Worm (Caenorhabditis elegans) whole organism, L1 larva: ENCODE data around the gene C39B10.4.

Experiments
- C04F5.9 ChIP-seq: sonication (generic microtip); optimal IDR thresholded peaks from 2 replicates; lab custom pipeline; 2016; ENCODE audit warnings: missing genetic modification characterization, missing compliant biosample characterization
- aha-1 ChIP-seq: fragments of 150-350 bp; optimal IDR thresholded peaks from 2 replicates; lab custom pipeline; 2014; ENCODE audit warnings: missing biosample characterization, missing genetic modification characterization
- alr-1 ChIP-seq: fragments of 200-800 bp; sonication (Bioruptor generic); optimal IDR thresholded peaks from 2 replicates; lab custom pipeline; 2018; ENCODE audit warnings: borderline replicate concordance, mild to moderate bottlenecking, missing genetic modification characterization, missing compliant biosample characterization
- ama-1 ChIP-seq: fragments of 150-350 bp; optimal IDR thresholded peaks from 2 replicates; lab custom pipeline; 2014
- ceh-63 ChIP-seq: fragments of 200-800 bp; sonication (Bioruptor generic); optimal IDR thresholded peaks from 2 replicates; lab custom pipeline; 2018; ENCODE audit warnings: mild to moderate bottlenecking, missing genetic modification characterization, missing compliant biosample characterization
- ceh-82 ChIP-seq, 3 experiments: fragments of 150-350 bp in 1 of 3; sonication (generic microtip) in 2 of 3; optimal IDR thresholded peaks; 2 replicates each; lab custom pipeline; 2014 to 2017; ENCODE audit warnings: missing biosample characterization in 3 of 3, missing genetic modification characterization in 3 of 3
- ceh-90 ChIP-seq: sonication (generic microtip); optimal IDR thresholded peaks from 2 replicates; lab custom pipeline; 2016; ENCODE audit warnings: missing genetic modification characterization, missing compliant biosample characterization
- efl-1 ChIP-seq, 4 experiments: fragments of 150-350 bp; optimal IDR thresholded peaks in 3 of 4; peaks in 1 of 4; 1 replicate in 1 of 4; 2 replicates in 3 of 4; lab custom pipeline; 2014; ENCODE audit warnings: missing biosample characterization in 2 of 4, missing genetic modification characterization in 2 of 4, missing genetic modification reagents in 2 of 4
- fkh-4 ChIP-seq: sonication (generic microtip); optimal IDR thresholded peaks from 2 replicates; lab custom pipeline; 2016; ENCODE audit warnings: missing compliant biosample characterization, missing genetic modification characterization, borderline replicate concordance
- grh-1 ChIP-seq: fragments of 200-800 bp; sonication (Bioruptor generic); IDR thresholded peaks from 2 replicates; pipeline ENCODE4 v1.3.6; 2022; ENCODE audit warnings: missing genetic modification reagents, missing genetic modification characterization, missing compliant biosample characterization
- hlh-17 ChIP-seq: fragments of 200-800 bp; sonication (Bioruptor generic); optimal IDR thresholded peaks from 2 replicates; lab custom pipeline; 2018; ENCODE audit warnings: missing genetic modification characterization, mild to moderate bottlenecking, missing compliant biosample characterization, moderate library complexity, borderline replicate concordance
- hlh-4 ChIP-seq: sonication (generic microtip); optimal IDR thresholded peaks from 2 replicates; lab custom pipeline; 2016; ENCODE audit warnings: mild to moderate bottlenecking, missing genetic modification characterization, missing compliant biosample characterization
- jun-1 ChIP-seq: fragments of 150-350 bp; optimal IDR thresholded peaks from 2 replicates; lab custom pipeline; 2014; ENCODE audit warnings: missing biosample characterization, missing genetic modification reagents, missing genetic modification characterization
- lin-14 ChIP-seq: fragments of 200-800 bp; sonication (Bioruptor generic); optimal IDR thresholded peaks from 2 replicates; lab custom pipeline; 2018; ENCODE audit warnings: mild to moderate bottlenecking, missing genetic modification characterization, moderate library complexity, missing compliant biosample characterization
- lin-15B ChIP-seq: fragments of 150-350 bp; sonication (generic microtip); optimal IDR thresholded peaks from 3 replicates; lab custom pipeline; 2014; ENCODE audit warnings: missing biosample characterization, missing genetic modification characterization
- lin-39 ChIP-seq: fragments of 150-350 bp; optimal IDR thresholded peaks from 2 replicates; lab custom pipeline; 2014; ENCODE audit warnings: missing biosample characterization, missing genetic modification reagents, missing genetic modification characterization
- lir-3 ChIP-seq: sonication (generic microtip); optimal IDR thresholded peaks from 2 replicates; lab custom pipeline; 2016; ENCODE audit warnings: mild to moderate bottlenecking, missing genetic modification characterization, moderate library complexity, missing compliant biosample characterization; ENCODE audit not compliant: poor library complexity
- lsy-2 ChIP-seq, 2 experiments: fragments of 150-350 bp; optimal IDR thresholded peaks; 2 replicates each; lab custom pipeline; 2014; ENCODE audit warnings: missing biosample characterization in 2 of 2, missing genetic modification characterization in 2 of 2
- mef-2 ChIP-seq: fragments of 150-350 bp; optimal IDR thresholded peaks from 2 replicates; lab custom pipeline; 2014; ENCODE audit warnings: missing biosample characterization, missing genetic modification characterization
- mep-1 ChIP-seq: fragments of 150-350 bp; optimal IDR thresholded peaks from 2 replicates; lab custom pipeline; 2014; ENCODE audit warnings: missing biosample characterization, missing genetic modification characterization
- nhr-12 ChIP-seq: sonication (generic microtip); optimal IDR thresholded peaks from 2 replicates; lab custom pipeline; 2017; ENCODE audit warnings: missing biosample characterization, missing genetic modification characterization
- nhr-237 ChIP-seq: fragments of 150-350 bp; optimal IDR thresholded peaks from 2 replicates; lab custom pipeline; 2014; ENCODE audit warnings: missing biosample characterization, missing genetic modification characterization
- nhr-71 ChIP-seq: sonication (generic microtip); optimal IDR thresholded peaks from 2 replicates; lab custom pipeline; 2016; ENCODE audit warnings: mild to moderate bottlenecking, missing genetic modification characterization, moderate library complexity, missing compliant biosample characterization
- nhr-84 ChIP-seq: sonication (generic microtip); optimal IDR thresholded peaks from 2 replicates; lab custom pipeline; 2017; ENCODE audit warnings: missing biosample characterization, missing genetic modification characterization
- nhr-85 ChIP-seq: sonication (generic microtip); peaks from one replicate; lab custom pipeline; 2016; ENCODE audit warnings: missing genetic modification characterization, inconsistent platforms, missing compliant biosample characterization
- nhr-90 ChIP-seq: sonication (generic microtip); optimal IDR thresholded peaks from 2 replicates; lab custom pipeline; 2016; ENCODE audit warnings: mild to moderate bottlenecking, missing genetic modification characterization, missing compliant biosample characterization; ENCODE audit not compliant: poor library complexity
- pqm-1 ChIP-seq: sonication (generic microtip); optimal IDR thresholded peaks from 3 replicates; lab custom pipeline; 2017; ENCODE audit warnings: missing biosample characterization, missing genetic modification characterization
- rnt-1 ChIP-seq: sonication (generic microtip); optimal IDR thresholded peaks from 2 replicates; lab custom pipeline; 2016; ENCODE audit warnings: mild to moderate bottlenecking, missing genetic modification characterization, moderate library complexity, missing compliant biosample characterization
- snu-23 ChIP-seq: sonication (generic microtip); optimal IDR thresholded peaks from 2 replicates; lab custom pipeline; 2016; ENCODE audit warnings: missing genetic modification characterization, missing compliant biosample characterization
- sox-4 ChIP-seq: sonication (generic microtip); optimal IDR thresholded peaks from 2 replicates; lab custom pipeline; 2016; ENCODE audit warnings: missing genetic modification characterization, missing compliant biosample characterization
- sptf-1 ChIP-seq: fragments of 150-350 bp; optimal IDR thresholded peaks from 2 replicates; lab custom pipeline; 2014; ENCODE audit warnings: missing biosample characterization, missing genetic modification characterization
- tbx-2 ChIP-seq: sonication (generic microtip); optimal IDR thresholded peaks from 2 replicates; lab custom pipeline; 2016; ENCODE audit warnings: missing genetic modification characterization, missing compliant biosample characterization
- tlp-1 ChIP-seq: fragments of 150-350 bp; optimal IDR thresholded peaks from 2 replicates; lab custom pipeline; 2014; ENCODE audit warnings: missing biosample characterization, missing genetic modification characterization
- unc-62 ChIP-seq: fragments of 150-350 bp; optimal IDR thresholded peaks from 2 replicates; lab custom pipeline; 2014; ENCODE audit warnings: missing biosample characterization, missing genetic modification reagents, missing genetic modification characterization
- zag-1 ChIP-seq: fragments of 150-350 bp; optimal IDR thresholded peaks from 2 replicates; lab custom pipeline; 2014; ENCODE audit warnings: missing biosample characterization, missing genetic modification characterization
- ztf-11 ChIP-seq, 2 experiments: sonication (generic microtip); optimal IDR thresholded peaks; 2 replicates each; lab custom pipeline; 2016 to 2017; ENCODE audit warnings: missing genetic modification characterization in 2 of 2, missing biosample characterization in 1 of 2, missing compliant biosample characterization in 1 of 2
- ztf-4 ChIP-seq: fragments of 150-350 bp; optimal IDR thresholded peaks from 2 replicates; lab custom pipeline; 2014; ENCODE audit warnings: missing biosample characterization, missing genetic modification characterization

Gene C39B10.4

DNA sequence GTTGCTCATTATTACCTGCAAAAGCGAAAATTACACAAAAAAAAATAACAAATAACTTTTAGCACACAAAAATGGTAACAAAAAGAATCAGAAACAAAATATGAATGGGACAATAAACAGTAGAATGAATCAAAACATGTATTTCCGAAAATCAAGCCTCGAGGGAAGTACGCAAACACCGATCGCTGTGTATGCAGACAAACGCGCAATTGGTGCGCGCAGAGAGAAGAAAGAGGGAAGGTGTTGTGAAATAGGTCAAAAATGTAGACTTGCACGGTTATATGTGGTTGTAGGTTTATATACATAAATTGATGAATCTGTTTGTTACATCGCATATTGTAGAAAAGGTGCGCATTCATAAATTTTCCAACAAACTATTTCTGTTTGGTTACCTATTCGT lies 25.1 kb upstream of the C39B10.4 start, which contains the start of gene cdk-11.2 (continued):
- peak; percentile 43 for TF ChIP-seq nhr-90
- no peak for TF ChIP-seq mef-2 (tag; lab: Kevin White, UChicago)
- no peak for TF ChIP-seq ztf-4 (tag; lab: Kevin White, UChicago)
- TF ChIP-seq hlh-4 (tag; lab: Kevin White, UChicago), result no peak
- peak; percentile 61 for TF ChIP-seq nhr-85 (tag; lab: Kevin White, UChicago)
- TF ChIP-seq lin-15B (tag; lab: Kevin White, UChicago), result no peak
- peak; percentile 79 for TF ChIP-seq lin-14
- no peak for TF ChIP-seq tlp-1 (tag; lab: Kevin White, UChicago)
- no peak for TF ChIP-seq aha-1
- no peak for TF ChIP-seq zag-1 (tag; lab: Kevin White, UChicago)
- peak; percentile 47 to 74 for TF ChIP-seq lsy-2 (tag; optimal IDR thresholded peaks at IDR 0.05; lab: Kevin White, UChicago)
- TF ChIP-seq nhr-12 (tag; lab: Kevin White, UChicago), result no peak
- TF ChIP-seq alr-1 (tag; lab: Kevin White, UChicago), result no peak
- TF ChIP-seq ceh-90 (tag; lab: Kevin White, UChicago), result no peak
- no peak for TF ChIP-seq ama-1 (lab: Kevin White, UChicago)
- TF ChIP-seq nhr-84, result no peak
- peak; percentile 48 to 85 (median 53) for TF ChIP-seq ceh-82 (tag; optimal IDR thresholded peaks at IDR 0.05; lab: Kevin White, UChicago)
- TF ChIP-seq hlh-17, result no peak
- no peak for TF ChIP-seq sptf-1 (tag; lab: Kevin White, UChicago)
- TF ChIP-seq rnt-1 (tag; lab: Kevin White, UChicago), result peak; percentile 50
- TF ChIP-seq tbx-2, result peak; percentile 9
- TF ChIP-seq sox-4 (tag; lab: Kevin White, UChicago), result no peak
- TF ChIP-seq grh-1 (GFP tag; lab: Robert Waterston, UW), result no peak; the same call in 1 of the 2 replicates
- no peak for TF ChIP-seq nhr-237 (tag; lab: Kevin White, UChicago)
- peak; percentile 70 for TF ChIP-seq nhr-71 (tag; lab: Kevin White, UChicago)
- TF ChIP-seq, all 84 proteins: peak for 34

DNA sequence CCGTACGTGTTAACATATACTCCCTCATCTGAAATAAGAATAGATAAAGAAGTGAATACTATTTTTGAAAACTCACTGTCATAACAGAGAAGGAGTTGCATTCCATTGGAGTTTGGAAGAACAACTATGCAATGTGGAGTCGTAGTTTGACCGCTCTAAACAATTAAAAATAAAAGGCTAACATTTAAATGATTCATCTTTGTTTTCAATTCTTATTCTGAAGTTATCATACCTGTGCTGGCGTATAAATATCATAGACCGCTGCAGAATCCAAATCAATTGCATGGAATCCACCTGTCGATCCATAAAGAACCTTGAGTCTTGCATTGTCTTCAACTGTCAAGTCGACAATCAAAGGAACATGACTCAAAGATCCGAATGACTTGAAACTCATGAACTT lies 22.1 kb upstream of the C39B10.4 start:
- TF ChIP-seq nhr-85 (tag; lab: Kevin White, UChicago) (peak; percentile 30), snu-23 (no peak)
- TF ChIP-seq, all 84 proteins: peak for 1

DNA sequence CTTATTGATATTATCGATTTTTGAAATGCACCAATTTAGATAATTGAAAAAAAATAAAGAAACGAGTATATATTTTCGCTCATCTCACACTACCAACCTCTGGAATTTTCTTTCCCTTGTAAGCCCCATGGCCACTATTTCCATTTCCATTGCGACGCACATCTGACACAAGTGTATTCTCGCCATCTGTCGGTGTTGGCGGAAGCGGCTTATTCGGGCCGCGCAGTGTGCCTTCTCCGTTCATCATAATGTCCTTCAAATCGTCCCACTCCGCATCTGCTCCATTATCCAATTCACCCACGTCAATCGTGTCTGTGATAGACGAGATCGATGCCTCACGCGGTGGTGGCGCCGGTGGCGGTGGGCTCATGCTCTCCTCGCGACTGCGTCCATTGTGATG lies 20.1 kb upstream of the C39B10.4 start:
- TF ChIP-seq ztf-11 (tag; optimal IDR thresholded peaks at IDR 0.05; lab: Kevin White, UChicago), result peak in 1 of 2 experiments; percentile 48
- TF ChIP-seq lin-15B (tag; lab: Kevin White, UChicago), result no peak
- no peak for TF ChIP-seq efl-1 (optimal IDR thresholded peaks at IDR 0.05; lab: Kevin White, UChicago)
- TF ChIP-seq efl-1 (GFP tag; optimal IDR thresholded peaks at IDR 0.05 in 1 of 2; lab: Kevin White, UChicago), result peak in 1 of 2 experiments; percentile 41

DNA sequence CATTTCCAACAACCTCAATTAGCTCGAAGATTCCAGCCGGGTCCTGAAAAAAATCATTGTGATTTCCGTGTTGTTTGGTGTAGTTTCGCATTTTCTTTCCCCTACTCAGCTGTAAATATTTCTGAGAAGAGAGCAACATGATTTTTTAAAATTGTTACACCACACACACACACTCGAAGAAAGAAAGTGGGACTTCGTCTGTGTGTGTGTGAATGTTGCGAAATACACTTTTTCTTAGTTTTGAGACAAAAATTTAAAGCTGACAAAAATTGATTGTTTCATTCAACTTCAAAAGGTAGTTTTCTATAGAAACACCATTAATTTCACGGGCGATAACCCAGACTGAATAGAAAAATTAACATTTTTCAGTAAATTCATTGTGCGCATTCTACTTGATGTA lies 16.7 kb upstream of the C39B10.4 start:
- TF ChIP-seq C04F5.9 (tag; lab: Kevin White, UChicago), result no peak
- TF ChIP-seq nhr-85 (tag; lab: Kevin White, UChicago), result peak; percentile 49
- TF ChIP-seq efl-1 (optimal IDR thresholded peaks at IDR 0.05; lab: Kevin White, UChicago), result no peak
- peak in 1 of 2 experiments; percentile 38 for TF ChIP-seq efl-1 (GFP tag; optimal IDR thresholded peaks at IDR 0.05 in 1 of 2; lab: Kevin White, UChicago)
- TF ChIP-seq fkh-4, result no peak
- TF ChIP-seq lin-14, result peak; percentile 5
- no peak for TF ChIP-seq lin-39 (tag; lab: Kevin White, UChicago)
- TF ChIP-seq, all 84 proteins: peak for 3

DNA sequence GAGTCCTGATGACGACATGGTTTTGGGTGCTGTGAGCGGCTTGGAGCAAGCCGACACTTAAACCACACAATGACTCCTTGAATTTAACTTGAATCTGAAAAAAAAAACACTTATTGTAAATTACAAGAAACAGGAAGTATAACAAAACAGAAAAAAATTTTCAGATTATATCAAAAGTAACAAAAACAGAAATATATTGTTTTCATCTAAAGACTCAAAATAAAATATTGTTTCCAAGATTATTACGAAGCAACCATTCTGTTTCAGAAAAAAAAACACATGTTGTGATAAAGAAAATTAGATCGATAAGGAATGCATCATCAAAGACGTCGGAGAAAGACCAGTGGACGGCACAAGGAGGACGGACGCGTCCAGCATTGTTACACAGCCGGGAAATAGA lies 16.2 kb upstream of the C39B10.4 start, which contains the start of gene mig-15:
mig-15 (minus strand) TSS at position 101 of the 400 bp plus-strand sequence.
- TF ChIP-seq ceh-63 (GFP tag; lab: Kevin White, UChicago), result no peak
- no peak for TF ChIP-seq pqm-1
- no peak for TF ChIP-seq mep-1
- TF ChIP-seq nhr-71 (tag; lab: Kevin White, UChicago), result no peak
- no peak for TF ChIP-seq jun-1 (tag; lab: Kevin White, UChicago)
- no peak for TF ChIP-seq unc-62 (GFP tag; lab: Kevin White, UChicago)
- TF ChIP-seq lir-3 (tag; lab: Kevin White, UChicago), result no peak
